Worm (Caenorhabditis elegans): ENCODE results near the gene K10B3.1.

K10B3.1 gene

ce11 chrX:3091119-3091746 lies 44.1 kb upstream of the K10B3.1 start:
- TF ChIP-seq unc-62 (GFP tag; optimal IDR thresholded peaks at IDR 0.05) (no peak), nhr-129 (tag; optimal IDR thresholded peaks at IDR 0.05) (peak; percentile 13)

ce11 chrX:3092460-3092859 lies 42.8 kb upstream of the K10B3.1 start:
- TF ChIP-seq nhr-129 (tag; optimal IDR thresholded peaks at IDR 0.05) (peak; percentile 33), F13H6.1 (tag; optimal IDR thresholded peaks at IDR 0.05) (no peak)

- TF ChIP-seq lin-11 (tag; optimal IDR thresholded peaks at IDR 0.05), result no peak
- TF ChIP-seq nhr-129 (tag; optimal IDR thresholded peaks at IDR 0.05), result no peak
- TF ChIP-seq sem-4 (tag; optimal IDR thresholded peaks at IDR 0.05), result no peak
- TF ChIP-seq fos-1 (tag; optimal IDR thresholded peaks at IDR 0.05), result no peak
- no peak for TF ChIP-seq crh-2 (tag; optimal IDR thresholded peaks at IDR 0.05)
- TF ChIP-seq unc-39 (tag; optimal IDR thresholded peaks at IDR 0.05), result no peak
These were observed 41.0 kb upstream of the K10B3.1 start, which contains the start of gene wrt-2 for ce11 chrX:3094304-3094703. wrt-2 (minus strand) TSS chrX:3094349.

- TF ChIP-seq mdl-1 (tag; optimal IDR thresholded peaks at IDR 0.05), result peak in 1 of 2 experiments; percentile 38
- no peak for TF ChIP-seq ZK546.5 (tag; optimal IDR thresholded peaks at IDR 0.05)
- peak; percentile 39 for TF ChIP-seq R02D3.7 (tag; optimal IDR thresholded peaks at IDR 0.05)
- TF ChIP-seq blmp-1 (tag; optimal IDR thresholded peaks at IDR 0.05; ENCODE audit: insufficient read depth), result peak; percentile 37
- peak; percentile 57 for TF ChIP-seq lin-11 (tag; optimal IDR thresholded peaks at IDR 0.05)
- TF ChIP-seq ceh-82 (tag; optimal IDR thresholded peaks at IDR 0.05), result no peak
- peak; percentile 22 for TF ChIP-seq nhr-77 (tag; optimal IDR thresholded peaks at IDR 0.05)
- peak; percentile 84 for TF ChIP-seq gmeb-1 (tag; optimal IDR thresholded peaks at IDR 0.05)
- no peak for TF ChIP-seq unc-39 (tag; optimal IDR thresholded peaks at IDR 0.05)
- no peak for TF ChIP-seq peb-1 (tag; optimal IDR thresholded peaks at IDR 0.05)
- TF ChIP-seq sem-4 (tag; optimal IDR thresholded peaks at IDR 0.05), result peak; percentile 81
- TF ChIP-seq nhr-21 (tag; optimal IDR thresholded peaks at IDR 0.05), result peak; percentile 79
- TF ChIP-seq zag-1 (tag; optimal IDR thresholded peaks at IDR 0.05), result peak; percentile 23
- TF ChIP-seq fos-1 (tag; optimal IDR thresholded peaks at IDR 0.05), result peak; percentile 88
- TF ChIP-seq aly-2 (tag; optimal IDR thresholded peaks at IDR 0.05), result no peak
- TF ChIP-seq unc-55 (GFP tag; optimal IDR thresholded peaks at IDR 0.05), result peak; percentile 94
- no peak for TF ChIP-seq elt-3 (tag; optimal IDR thresholded peaks at IDR 0.05)
- TF ChIP-seq alr-1 (tag; optimal IDR thresholded peaks at IDR 0.05), result no peak
- peak; percentile 50 for TF ChIP-seq skn-1 (tag; optimal IDR thresholded peaks at IDR 0.05)
- no peak for TF ChIP-seq ztf-11 (tag; optimal IDR thresholded peaks at IDR 0.05)
- TF ChIP-seq lin-39 (tag; optimal IDR thresholded peaks at IDR 0.05), result no peak
- peak; percentile 90 for TF ChIP-seq crh-2 (tag; optimal IDR thresholded peaks at IDR 0.05)
- TF ChIP-seq lsy-2 (tag; optimal IDR thresholded peaks at IDR 0.05), result peak; percentile 80 to 92
- no peak for TF ChIP-seq ztf-1 (GFP tag; conservative IDR thresholded peaks at IDR 0.05)
- peak; percentile 87 for TF ChIP-seq lin-13 (GFP tag; optimal IDR thresholded peaks at IDR 0.05)
- peak; percentile 85 for TF ChIP-seq sma-3 (GFP tag; optimal IDR thresholded peaks at IDR 0.05)
- peak; percentile 97 for TF ChIP-seq C34F6.9 (tag; optimal IDR thresholded peaks at IDR 0.05)
- TF ChIP-seq nhr-129 (tag; optimal IDR thresholded peaks at IDR 0.05), result peak; percentile 85
- TF ChIP-seq Y55F3AM.14 (GFP tag; optimal IDR thresholded peaks at IDR 0.05), result no peak
- peak; percentile 90 for TF ChIP-seq F13H6.1 (tag; optimal IDR thresholded peaks at IDR 0.05)
- TF ChIP-seq nhr-25 (tag; optimal IDR thresholded peaks at IDR 0.05), result peak; percentile 88
- TF ChIP-seq egl-27 (tag; optimal IDR thresholded peaks at IDR 0.05), result peak; percentile 82
- peak; percentile 56 for TF ChIP-seq nhr-12 (tag; optimal IDR thresholded peaks at IDR 0.05)
- TF ChIP-seq dmd-4 (tag; optimal IDR thresholded peaks at IDR 0.05), result no peak
- TF ChIP-seq ama-1 (optimal IDR thresholded peaks at IDR 0.05), result peak; percentile 43
- TF ChIP-seq ztf-4 (tag; optimal IDR thresholded peaks at IDR 0.05), result peak; percentile 77
- TF ChIP-seq sma-9 (GFP tag; optimal IDR thresholded peaks at IDR 0.05), result peak; percentile 91
- no peak for TF ChIP-seq sma-9 (tag; optimal IDR thresholded peaks at IDR 0.05)
- no peak for TF ChIP-seq elt-1 (tag; optimal IDR thresholded peaks at IDR 0.05)
- peak; percentile 59 for TF ChIP-seq snpc-4 (tag; optimal IDR thresholded peaks at IDR 0.05)
- no peak for TF ChIP-seq nhr-23 (tag; optimal IDR thresholded peaks at IDR 0.05)
- peak; percentile 79 for TF ChIP-seq ceh-16 (tag; optimal IDR thresholded peaks at IDR 0.05)
- peak; percentile 13 for TF ChIP-seq nhr-237 (tag; optimal IDR thresholded peaks at IDR 0.05)
- peak; percentile 83 for TF ChIP-seq nhr-6 (tag; optimal IDR thresholded peaks at IDR 0.05)
- no peak for TF ChIP-seq unc-62 (GFP tag; optimal IDR thresholded peaks at IDR 0.05)
- TF ChIP-seq nhr-10 (tag; optimal IDR thresholded peaks at IDR 0.05), result peak; percentile 22
- no peak for TF ChIP-seq mbf-1 (tag; optimal IDR thresholded peaks at IDR 0.05)
These were observed 35.5 kb upstream of the K10B3.1 start, which contains the start of gene sec-3 for ce11 chrX:3099832-3100231. sec-3 (minus strand) TSS chrX:3099852.

Data from whole organism, L2 larva.